Worm (Caenorhabditis elegans) whole organism, L4/young adult: ENCODE measurements around the gene acp-2.

Experiments
- W03F9.2 ChIP-seq: fragments of 150-350 bp; optimal IDR thresholded peaks from 2 replicates; lab custom pipeline; 2014; ENCODE audit warnings: missing biosample characterization, missing genetic modification characterization
- him-1 ChIP-seq: sonication (generic microtip); optimal IDR thresholded peaks from 2 replicates; lab custom pipeline; 2016; ENCODE audit warnings: missing genotype, missing genetic modification reagents, missing genetic modification characterization, missing compliant biosample characterization

- TF ChIP-seq W03F9.2 (tag; lab: Kevin White, UChicago): no peak
- no peak for TF ChIP-seq him-1 (tag; lab: Kevin White, UChicago)
Measured at ce11 chrII:8442717-8443223, 10.9 kb upstream of the acp-2 start, which contains the start of gene eif-3.G.
